Worm (Caenorhabditis elegans) whole organism, L4/young adult: ENCODE results near the gene srbc-63.

Experiments
- W03F9.2 ChIP-seq: fragments of 150-350 bp; optimal IDR thresholded peaks from 2 replicates; lab custom pipeline; 2014; ENCODE audit warnings: missing biosample characterization, missing genetic modification characterization
- dao-5 ChIP-seq: sonication (generic microtip); optimal IDR thresholded peaks from 2 replicates; lab custom pipeline; 2016; ENCODE audit warnings: missing genotype, missing genetic modification characterization, moderate library complexity, missing compliant biosample characterization
- him-1 ChIP-seq: sonication (generic microtip); optimal IDR thresholded peaks from 2 replicates; lab custom pipeline; 2016; ENCODE audit warnings: missing genotype, missing genetic modification reagents, missing genetic modification characterization, missing compliant biosample characterization

ce11 chrV:15448865-15449264 lies 36.3 kb upstream of the srbc-63 start, which contains the start of gene T26H5.14:
- TF ChIP-seq W03F9.2 (tag; lab: Kevin White, UChicago) (no peak), dao-5 (tag; lab: Kevin White, UChicago) (no peak), him-1 (tag; lab: Kevin White, UChicago) (no peak)
